Worm (Caenorhabditis elegans) whole organism, mixed stage, embryonic: ENCODE results near the gene M03C11.1.
A peak's percentile ranks its signal among the peaks of the same experiment; 100 is the strongest.

ENCODE experiments used
- M03D4.4 ChIP-seq: sonication (generic microtip); optimal IDR thresholded peaks from 2 replicates; lab custom pipeline; 2017; ENCODE audit warnings: mild to moderate bottlenecking, missing genetic modification characterization, missing compliant biosample characterization
- bed-3 ChIP-seq: fragments of 200-800 bp; sonication (Bioruptor generic); optimal IDR thresholded peaks from 3 replicates; lab custom pipeline; 2018; ENCODE audit warnings: mild to moderate bottlenecking, missing genetic modification characterization, moderate library complexity, missing compliant biosample characterization
- blmp-1 ChIP-seq: fragments of 150-350 bp; optimal IDR thresholded peaks from 2 replicates; lab custom pipeline; 2014; ENCODE audit warnings: missing biosample characterization, missing genetic modification characterization
- ceh-39 ChIP-seq: fragments of 150-350 bp; optimal IDR thresholded peaks from 2 replicates; lab custom pipeline; 2014; ENCODE audit warnings: missing biosample characterization, missing genetic modification characterization
- ceh-43 ChIP-seq: fragments of 200-800 bp; sonication (Bioruptor generic); optimal IDR thresholded peaks from 2 replicates; lab custom pipeline; 2018; ENCODE audit warnings: mild to moderate bottlenecking, missing genetic modification characterization, moderate library complexity, missing compliant biosample characterization
- ceh-83 ChIP-seq: fragments of 200-800 bp; sonication (Bioruptor generic); optimal IDR thresholded peaks from 2 replicates; lab custom pipeline; 2018; ENCODE audit warnings: mild to moderate bottlenecking, missing genetic modification characterization, missing compliant biosample characterization
- ces-1 ChIP-seq: fragments of 150-350 bp; optimal IDR thresholded peaks from 2 replicates; lab custom pipeline; 2014; ENCODE audit warnings: missing biosample characterization, missing genetic modification reagents, missing genetic modification characterization
- cnd-1 ChIP-seq: fragments of 200-800 bp; sonication (Bioruptor generic); optimal IDR thresholded peaks from 2 replicates; lab custom pipeline; 2018; ENCODE audit warnings: mild to moderate bottlenecking, missing genetic modification characterization, missing compliant biosample characterization
- drap-1 ChIP-seq: fragments of 200-800 bp; sonication (Bioruptor generic); optimal IDR thresholded peaks from 3 replicates; lab custom pipeline; 2018; ENCODE audit warnings: mild to moderate bottlenecking, missing genetic modification characterization, missing compliant biosample characterization
- elt-1 ChIP-seq: sonication (generic microtip); optimal IDR thresholded peaks from 2 replicates; lab custom pipeline; 2017; ENCODE audit warnings: missing genetic modification characterization, mild to moderate bottlenecking, missing compliant biosample characterization, antibody characterized with exemption, moderate library complexity, borderline replicate concordance; ENCODE audit not compliant: insufficient read depth
- elt-3 ChIP-seq: fragments of 150-350 bp; optimal IDR thresholded peaks from 2 replicates; lab custom pipeline; 2014; ENCODE audit warnings: missing biosample characterization, missing genetic modification characterization
- flh-1 ChIP-seq: fragments of 200-800 bp; sonication (Bioruptor generic); optimal IDR thresholded peaks from 2 replicates; lab custom pipeline; 2018; ENCODE audit warnings: mild to moderate bottlenecking, missing genetic modification characterization, moderate library complexity, missing compliant biosample characterization
- ham-2 ChIP-seq: fragments of 200-800 bp; sonication (Bioruptor generic); optimal IDR thresholded peaks from 2 replicates; lab custom pipeline; 2018; ENCODE audit warnings: mild to moderate bottlenecking, missing genetic modification characterization, missing compliant biosample characterization
- hlh-1 ChIP-seq: fragments of 150-350 bp; optimal IDR thresholded peaks from 2 replicates; lab custom pipeline; 2014; ENCODE audit warnings: missing biosample characterization, missing genetic modification reagents, missing genetic modification characterization
- lin-13 ChIP-seq: fragments of 150-350 bp; optimal IDR thresholded peaks from 2 replicates; lab custom pipeline; 2014; ENCODE audit warnings: missing biosample characterization, missing genetic modification characterization
- lin-32 ChIP-seq: fragments of 200-800 bp; sonication (Bioruptor generic); optimal IDR thresholded peaks from 2 replicates; lab custom pipeline; 2018; ENCODE audit warnings: mild to moderate bottlenecking, missing genetic modification characterization, missing compliant biosample characterization
- lsy-2 ChIP-seq: fragments of 150-350 bp; optimal IDR thresholded peaks from 2 replicates; lab custom pipeline; 2014; ENCODE audit warnings: missing biosample characterization, missing genetic modification characterization
- mab-5 ChIP-seq: fragments of 150-350 bp; optimal IDR thresholded peaks from 2 replicates; lab custom pipeline; 2014; ENCODE audit warnings: missing biosample characterization, missing genetic modification characterization
- mep-1 ChIP-seq: fragments of 150-350 bp; optimal IDR thresholded peaks from 2 replicates; lab custom pipeline; 2017; ENCODE audit warnings: missing biosample characterization, missing genetic modification reagents, missing genetic modification characterization, inconsistent platforms
- mls-2 ChIP-seq: sonication (generic microtip); optimal IDR thresholded peaks from 2 replicates; lab custom pipeline; 2016; ENCODE audit warnings: mild to moderate bottlenecking, missing genetic modification characterization, moderate library complexity, missing compliant biosample characterization
- nhr-12 ChIP-seq: fragments of 150-350 bp; optimal IDR thresholded peaks from 2 replicates; lab custom pipeline; 2014; ENCODE audit warnings: missing biosample characterization, missing genetic modification characterization
- nhr-2 ChIP-seq: fragments of 150-350 bp; optimal IDR thresholded peaks from 2 replicates; lab custom pipeline; 2014; ENCODE audit warnings: missing biosample characterization, missing genetic modification characterization
- nhr-237 ChIP-seq: fragments of 150-350 bp; optimal IDR thresholded peaks from 2 replicates; lab custom pipeline; 2014; ENCODE audit warnings: missing biosample characterization, missing genetic modification characterization
- nhr-28 ChIP-seq: fragments of 150-350 bp; optimal IDR thresholded peaks from 2 replicates; lab custom pipeline; 2014; ENCODE audit warnings: missing biosample characterization, missing genetic modification characterization
- nhr-76 ChIP-seq: sonication (generic microtip); optimal IDR thresholded peaks from 2 replicates; lab custom pipeline; 2017; ENCODE audit warnings: missing biosample characterization, missing genetic modification characterization
- pha-4 ChIP-seq: fragments of 150-350 bp; optimal IDR thresholded peaks from 2 replicates; lab custom pipeline; 2018; ENCODE audit warnings: missing biosample characterization, missing genetic modification reagents, missing genetic modification characterization
- sem-2 ChIP-seq: fragments of 200-800 bp; sonication (Bioruptor generic); optimal IDR thresholded peaks from 2 replicates; lab custom pipeline; 2018; ENCODE audit warnings: mild to moderate bottlenecking, missing genetic modification characterization, missing compliant biosample characterization
- snpc-4 ChIP-seq: fragments of 150-350 bp; optimal IDR thresholded peaks from 2 replicates; lab custom pipeline; 2014; ENCODE audit warnings: missing biosample characterization, missing genetic modification characterization
- sptf-1 ChIP-seq: sonication (generic microtip); optimal IDR thresholded peaks from 2 replicates; lab custom pipeline; 2017; ENCODE audit warnings: mild to moderate bottlenecking, missing genetic modification characterization, moderate library complexity, missing compliant biosample characterization
- tbx-8 ChIP-seq: fragments of 200-800 bp; sonication (Bioruptor generic); optimal IDR thresholded peaks from 2 replicates; lab custom pipeline; 2018; ENCODE audit warnings: mild to moderate bottlenecking, missing genetic modification characterization, moderate library complexity, missing compliant biosample characterization
- unc-120 ChIP-seq: sonication (generic microtip); optimal IDR thresholded peaks from 2 replicates; lab custom pipeline; 2017; ENCODE audit warnings: missing genetic modification characterization, missing compliant biosample characterization; ENCODE audit not compliant: poor library complexity, severe bottlenecking
- unc-39 ChIP-seq: fragments of 150-350 bp; optimal IDR thresholded peaks from 2 replicates; lab custom pipeline; 2014; ENCODE audit warnings: missing biosample characterization, missing genetic modification characterization
- unc-62 ChIP-seq: fragments of 150-350 bp; optimal IDR thresholded peaks from 2 replicates; lab custom pipeline; 2014; ENCODE audit warnings: missing biosample characterization, missing genetic modification reagents, missing genetic modification characterization
- zip-8 ChIP-seq: fragments of 150-350 bp; optimal IDR thresholded peaks from 2 replicates; lab custom pipeline; 2014; ENCODE audit warnings: missing biosample characterization, missing genetic modification characterization
- ztf-11 ChIP-seq: fragments of 150-350 bp; optimal IDR thresholded peaks from 2 replicates; lab custom pipeline; 2014; ENCODE audit warnings: missing biosample characterization, missing genetic modification characterization

Gene M03C11.1

ce11 chrIII:10427882-10428281 lies 32.0 kb upstream of the M03C11.1 start, which contains the start of gene prp-3:
Gene prp-3, minus strand, starts transcription at chrIII:10427982.
- TF ChIP-seq nhr-12 (tag; lab: Kevin White, UChicago), result no peak
- no peak for TF ChIP-seq ceh-39 (tag; lab: Kevin White, UChicago)
- TF ChIP-seq flh-1 (GFP tag; lab: Kevin White, UChicago), result no peak
- TF ChIP-seq nhr-2 (tag; lab: Kevin White, UChicago), result no peak
- no peak for TF ChIP-seq ces-1 (GFP tag; lab: Kevin White, UChicago)
- TF ChIP-seq lin-13, result no peak
- TF ChIP-seq ceh-83 (GFP tag; lab: Kevin White, UChicago), result no peak
- no peak for TF ChIP-seq unc-62 (GFP tag; lab: Kevin White, UChicago)
- no peak for TF ChIP-seq snpc-4 (tag; lab: Kevin White, UChicago)
- no peak for TF ChIP-seq sem-2 (GFP tag; lab: Kevin White, UChicago)
- TF ChIP-seq nhr-237 (tag; lab: Kevin White, UChicago), result no peak
- TF ChIP-seq cnd-1 (tag; lab: Kevin White, UChicago), result no peak

- TF ChIP-seq mep-1 (tag; lab: Kevin White, UChicago) (no peak), elt-3 (tag; lab: Kevin White, UChicago) (no peak), drap-1 (GFP tag; lab: Kevin White, UChicago) (no peak), mab-5 (tag; lab: Kevin White, UChicago) (no peak), ceh-43 (GFP tag; lab: Kevin White, UChicago) (no peak), ham-2 (GFP tag; lab: Kevin White, UChicago) (no peak), pha-4 (tag; lab: Kevin White, UChicago) (no peak), unc-62 (GFP tag; lab: Kevin White, UChicago) (no peak), zip-8 (tag; lab: Kevin White, UChicago) (no peak), lin-32 (GFP tag; lab: Kevin White, UChicago) (no peak), ceh-83 (GFP tag; lab: Kevin White, UChicago) (no peak), tbx-8 (GFP tag; lab: Kevin White, UChicago) (no peak), flh-1 (GFP tag; lab: Kevin White, UChicago) (no peak)
These were observed 28.0 kb upstream of the M03C11.1 start, which contains the start of gene M03C11.6 for ce11 chrIII:10423906-10424305. Gene M03C11.6, minus strand, starts transcription at chrIII:10424006.

- TF ChIP-seq lin-32 (GFP tag; lab: Kevin White, UChicago) (no peak), flh-1 (GFP tag; lab: Kevin White, UChicago) (no peak), sem-2 (GFP tag; lab: Kevin White, UChicago) (no peak), mls-2 (tag; lab: Kevin White, UChicago) (no peak), M03D4.4 (no peak), elt-3 (tag; lab: Kevin White, UChicago) (no peak), ham-2 (GFP tag; lab: Kevin White, UChicago) (no peak), elt-1 (tag; lab: Kevin White, UChicago) (no peak), unc-39 (tag; lab: Kevin White, UChicago) (no peak), cnd-1 (tag; lab: Kevin White, UChicago) (no peak)
These were observed 25.8 kb upstream of the M03C11.1 start for ce11 chrIII:10421680-10422079.

ce11 chrIII:10415822-10416221 lies 19.9 kb upstream of the M03C11.1 start, which contains the start of gene ymel-1:
Gene ymel-1, plus strand, starts transcription at chrIII:10416139.
- peak; percentile 25 for TF ChIP-seq M03D4.4
- TF ChIP-seq nhr-2 (tag; lab: Kevin White, UChicago), result no peak
- TF ChIP-seq, all 35 proteins: peak for 1

ce11 chrIII:10407198-10407663 lies 11.3 kb upstream of the M03C11.1 start, which contains the start of gene hat-1:
Gene hat-1, minus strand, starts transcription at chrIII:10407248.
- TF ChIP-seq ceh-83 (GFP tag; lab: Kevin White, UChicago), result no peak
- peak; percentile 84 for TF ChIP-seq lsy-2 (tag; lab: Kevin White, UChicago)
- peak; percentile 14 for TF ChIP-seq ztf-11 (tag; lab: Kevin White, UChicago)
- TF ChIP-seq zip-8 (tag; lab: Kevin White, UChicago), result peak; percentile 1
- no peak for TF ChIP-seq blmp-1 (tag; lab: Kevin White, UChicago)
- no peak for TF ChIP-seq cnd-1 (tag; lab: Kevin White, UChicago)
- TF ChIP-seq tbx-8 (GFP tag; lab: Kevin White, UChicago), result peak; percentile 27
- no peak for TF ChIP-seq elt-3 (tag; lab: Kevin White, UChicago)
- no peak for TF ChIP-seq nhr-2 (tag; lab: Kevin White, UChicago)
- TF ChIP-seq snpc-4 (tag; lab: Kevin White, UChicago), result no peak
- no peak for TF ChIP-seq M03D4.4
- peak; percentile 84 for TF ChIP-seq lin-13
- TF ChIP-seq ham-2 (GFP tag; lab: Kevin White, UChicago), result peak; percentile 8
- TF ChIP-seq drap-1 (GFP tag; lab: Kevin White, UChicago), result no peak
- TF ChIP-seq mab-5 (tag; lab: Kevin White, UChicago), result no peak
- TF ChIP-seq hlh-1 (tag; lab: Kevin White, UChicago), result no peak
- no peak for TF ChIP-seq unc-39 (tag; lab: Kevin White, UChicago)
- TF ChIP-seq ceh-43 (GFP tag; lab: Kevin White, UChicago), result no peak
- peak; percentile 13 for TF ChIP-seq elt-1 (tag; lab: Kevin White, UChicago)
- TF ChIP-seq nhr-12 (tag; lab: Kevin White, UChicago), result no peak
- peak; percentile 76 for TF ChIP-seq pha-4 (tag; lab: Kevin White, UChicago)
- TF ChIP-seq ces-1 (GFP tag; lab: Kevin White, UChicago), result peak; percentile 68
- peak; percentile 7 for TF ChIP-seq unc-120 (tag; lab: Kevin White, UChicago)
- no peak for TF ChIP-seq mls-2 (tag; lab: Kevin White, UChicago)
- no peak for TF ChIP-seq unc-62 (GFP tag; lab: Kevin White, UChicago)
- TF ChIP-seq ceh-39 (tag; lab: Kevin White, UChicago), result peak; percentile 45
- no peak for TF ChIP-seq sem-2 (GFP tag; lab: Kevin White, UChicago)
- TF ChIP-seq nhr-28, result no peak
- TF ChIP-seq flh-1 (GFP tag; lab: Kevin White, UChicago), result no peak
- TF ChIP-seq sptf-1, result peak; percentile 23
- no peak for TF ChIP-seq bed-3 (GFP tag; lab: Kevin White, UChicago)
- TF ChIP-seq lin-32 (GFP tag; lab: Kevin White, UChicago), result no peak
- no peak for TF ChIP-seq nhr-76
- peak; percentile 63 for TF ChIP-seq mep-1 (tag; lab: Kevin White, UChicago)
- peak; percentile 85 for TF ChIP-seq nhr-237 (tag; lab: Kevin White, UChicago)
